Worm (Caenorhabditis elegans) whole organism, L1 larva: ENCODE results near the gene hint-3.

Source experiments
- C34B4.2 ChIP-seq: sonication (generic microtip); optimal IDR thresholded peaks from 2 replicates; lab custom pipeline; 2017; ENCODE audit warnings: mild to moderate bottlenecking, missing genetic modification characterization, missing compliant biosample characterization
- F16B12.6 ChIP-seq: fragments of 150-350 bp; optimal IDR thresholded peaks from 2 replicates; lab custom pipeline; 2014; ENCODE audit warnings: missing biosample characterization, missing genetic modification characterization
- alr-1 ChIP-seq: fragments of 200-800 bp; sonication (Bioruptor generic); optimal IDR thresholded peaks from 2 replicates; lab custom pipeline; 2018; ENCODE audit warnings: borderline replicate concordance, mild to moderate bottlenecking, missing genetic modification characterization, missing compliant biosample characterization
- aly-2 ChIP-seq: fragments of 150-350 bp; optimal IDR thresholded peaks from 2 replicates; lab custom pipeline; 2014; ENCODE audit warnings: missing biosample characterization, missing genetic modification characterization
- blmp-1 ChIP-seq: fragments of 150-350 bp; optimal IDR thresholded peaks from 2 replicates; lab custom pipeline; 2014; ENCODE audit warnings: missing biosample characterization, missing genetic modification characterization
- ceh-88 ChIP-seq: fragments of 200-800 bp; sonication (Bioruptor generic); IDR thresholded peaks from 2 replicates; pipeline ENCODE4 v1.3.6; 2022; ENCODE audit warnings: missing genetic modification characterization, missing compliant biosample characterization
- ces-1 ChIP-seq: fragments of 150-350 bp; optimal IDR thresholded peaks from 2 replicates; lab custom pipeline; 2014; ENCODE audit warnings: missing biosample characterization, missing genetic modification reagents, missing genetic modification characterization
- dpl-1 ChIP-seq, 3 experiments: fragments of 150-350 bp in 2 of 3; sonication (generic microtip) in 1 of 3; optimal IDR thresholded peaks; 2 replicates each; lab custom pipeline; 2014 to 2017; ENCODE audit warnings: missing biosample characterization in 3 of 3, missing genetic modification characterization in 3 of 3, missing genetic modification reagents in 3 of 3
- efl-1 ChIP-seq, 4 experiments: fragments of 150-350 bp; optimal IDR thresholded peaks in 3 of 4; peaks in 1 of 4; 1 replicate in 1 of 4; 2 replicates in 3 of 4; lab custom pipeline; 2014; ENCODE audit warnings: missing biosample characterization in 2 of 4, missing genetic modification characterization in 2 of 4, missing genetic modification reagents in 2 of 4
- egl-27 ChIP-seq, 2 experiments: fragments of 150-350 bp in 1 of 2; sonication (generic microtip); optimal IDR thresholded peaks; 3 replicates each; lab custom pipeline; 2017 to 2018; ENCODE audit warnings: missing biosample characterization in 2 of 2, missing genetic modification characterization in 2 of 2, missing genetic modification reagents in 2 of 2
- elt-2 ChIP-seq: sonication (generic microtip); optimal IDR thresholded peaks from 2 replicates; lab custom pipeline; 2016; ENCODE audit warnings: missing genetic modification characterization, mild to moderate bottlenecking, inconsistent platforms, missing compliant biosample characterization, missing genetic modification reagents
- ets-5 ChIP-seq: fragments of 200-800 bp; sonication (Bioruptor generic); IDR thresholded peaks from 2 replicates; pipeline ENCODE4 v1.3.6; 2022; ENCODE audit warnings: missing genetic modification characterization, missing compliant biosample characterization
- fkh-10 ChIP-seq: sonication (generic microtip); optimal IDR thresholded peaks from 2 replicates; lab custom pipeline; 2017; ENCODE audit warnings: missing biosample characterization, missing genetic modification reagents, missing genetic modification characterization
- fkh-8 ChIP-seq: sonication (generic microtip); optimal IDR thresholded peaks from 2 replicates; lab custom pipeline; 2016; ENCODE audit warnings: mild to moderate bottlenecking, missing genetic modification characterization, missing compliant biosample characterization
- hpl-2 ChIP-seq: fragments of 150-350 bp; optimal IDR thresholded peaks from 2 replicates; lab custom pipeline; 2014; ENCODE audit warnings: missing biosample characterization, missing genetic modification reagents, missing genetic modification characterization
- irx-1 ChIP-seq: sonication (generic microtip); optimal IDR thresholded peaks from 2 replicates; lab custom pipeline; 2016; ENCODE audit warnings: missing genetic modification characterization, missing compliant biosample characterization
- isw-1 ChIP-seq: fragments of 200-800 bp; sonication (Bioruptor generic); IDR thresholded peaks from 2 replicates; pipeline ENCODE4 v1.3.6; 2022; ENCODE audit warnings: missing genetic modification characterization, missing compliant biosample characterization
- lin-13 ChIP-seq: fragments of 150-350 bp; optimal IDR thresholded peaks from 2 replicates; lab custom pipeline; 2014; ENCODE audit warnings: missing biosample characterization, missing genetic modification reagents, missing genetic modification characterization
- lin-14 ChIP-seq: fragments of 200-800 bp; sonication (Bioruptor generic); optimal IDR thresholded peaks from 2 replicates; lab custom pipeline; 2018; ENCODE audit warnings: mild to moderate bottlenecking, missing genetic modification characterization, moderate library complexity, missing compliant biosample characterization
- lin-35 ChIP-seq, 2 experiments: fragments of 150-350 bp; optimal IDR thresholded peaks; 2 replicates each; lab custom pipeline; 2014; ENCODE audit warnings: missing biosample characterization in 2 of 2, missing genetic modification characterization in 2 of 2, missing genetic modification reagents in 2 of 2
- lir-3 ChIP-seq: sonication (generic microtip); optimal IDR thresholded peaks from 2 replicates; lab custom pipeline; 2016; ENCODE audit warnings: mild to moderate bottlenecking, missing genetic modification characterization, moderate library complexity, missing compliant biosample characterization; ENCODE audit not compliant: poor library complexity
- mdl-1 ChIP-seq, 2 experiments: fragments of 150-350 bp; optimal IDR thresholded peaks; 2 replicates each; lab custom pipeline; 2014 to 2017; ENCODE audit warnings: missing biosample characterization in 2 of 2, missing genetic modification characterization in 2 of 2, inconsistent platforms in 1 of 2
- mef-2 ChIP-seq: fragments of 150-350 bp; optimal IDR thresholded peaks from 2 replicates; lab custom pipeline; 2014; ENCODE audit warnings: missing biosample characterization, missing genetic modification characterization
- mep-1 ChIP-seq: fragments of 150-350 bp; optimal IDR thresholded peaks from 2 replicates; lab custom pipeline; 2014; ENCODE audit warnings: missing biosample characterization, missing genetic modification characterization
- nhr-11 ChIP-seq: fragments of 150-350 bp; optimal IDR thresholded peaks from 2 replicates; lab custom pipeline; 2014; ENCODE audit warnings: missing biosample characterization, missing genetic modification characterization
- nhr-19 ChIP-seq: fragments of 200-800 bp; sonication (Bioruptor generic); conservative IDR thresholded peaks from 2 replicates; pipeline ENCODE4 v1.3.6; 2022; ENCODE audit warnings: missing genetic modification characterization, missing compliant biosample characterization
- nhr-20 ChIP-seq: sonication (generic microtip); optimal IDR thresholded peaks from 2 replicates; lab custom pipeline; 2016; ENCODE audit warnings: mild to moderate bottlenecking, missing genetic modification characterization, missing compliant biosample characterization
- nhr-237 ChIP-seq: fragments of 150-350 bp; optimal IDR thresholded peaks from 2 replicates; lab custom pipeline; 2014; ENCODE audit warnings: missing biosample characterization, missing genetic modification characterization
- nhr-47 ChIP-seq: sonication (generic microtip); optimal IDR thresholded peaks from 2 replicates; lab custom pipeline; 2016; ENCODE audit warnings: mild to moderate bottlenecking, missing genetic modification characterization, moderate library complexity, missing compliant biosample characterization
- nhr-71 ChIP-seq: sonication (generic microtip); optimal IDR thresholded peaks from 2 replicates; lab custom pipeline; 2016; ENCODE audit warnings: mild to moderate bottlenecking, missing genetic modification characterization, moderate library complexity, missing compliant biosample characterization
- nhr-76 ChIP-seq: sonication (generic microtip); optimal IDR thresholded peaks from 2 replicates; lab custom pipeline; 2017; ENCODE audit warnings: missing biosample characterization, missing genetic modification characterization
- nhr-85 ChIP-seq: sonication (generic microtip); peaks from one replicate; lab custom pipeline; 2016; ENCODE audit warnings: missing genetic modification characterization, inconsistent platforms, missing compliant biosample characterization
- nhr-90 ChIP-seq: sonication (generic microtip); optimal IDR thresholded peaks from 2 replicates; lab custom pipeline; 2016; ENCODE audit warnings: mild to moderate bottlenecking, missing genetic modification characterization, missing compliant biosample characterization; ENCODE audit not compliant: poor library complexity
- pax-3 ChIP-seq: fragments of 200-800 bp; sonication (Bioruptor generic); optimal IDR thresholded peaks from 2 replicates; lab custom pipeline; 2018; ENCODE audit warnings: mild to moderate bottlenecking, missing genetic modification characterization, moderate library complexity, missing compliant biosample characterization
- rnt-1 ChIP-seq: sonication (generic microtip); optimal IDR thresholded peaks from 2 replicates; lab custom pipeline; 2016; ENCODE audit warnings: mild to moderate bottlenecking, missing genetic modification characterization, moderate library complexity, missing compliant biosample characterization
- snu-23 ChIP-seq: sonication (generic microtip); optimal IDR thresholded peaks from 2 replicates; lab custom pipeline; 2016; ENCODE audit warnings: missing genetic modification characterization, missing compliant biosample characterization
- tbx-2 ChIP-seq: sonication (generic microtip); optimal IDR thresholded peaks from 2 replicates; lab custom pipeline; 2016; ENCODE audit warnings: missing genetic modification characterization, missing compliant biosample characterization
- unc-30 ChIP-seq: sonication (generic microtip); optimal IDR thresholded peaks from 2 replicates; lab custom pipeline; 2017; ENCODE audit warnings: missing biosample characterization, missing genetic modification characterization
- unc-98 ChIP-seq: fragments of 200-800 bp; sonication (Bioruptor generic); IDR thresholded peaks from 2 replicates; pipeline ENCODE4 v1.3.6; 2022; ENCODE audit warnings: missing genetic modification characterization, missing compliant biosample characterization
- vab-15 ChIP-seq: sonication (generic microtip); optimal IDR thresholded peaks from 2 replicates; lab custom pipeline; 2017; ENCODE audit warnings: missing genotype, mild to moderate bottlenecking, missing genetic modification characterization, missing compliant biosample characterization
- zag-1 ChIP-seq: fragments of 150-350 bp; optimal IDR thresholded peaks from 2 replicates; lab custom pipeline; 2014; ENCODE audit warnings: missing biosample characterization, missing genetic modification characterization

hint-3 gene

DNA sequence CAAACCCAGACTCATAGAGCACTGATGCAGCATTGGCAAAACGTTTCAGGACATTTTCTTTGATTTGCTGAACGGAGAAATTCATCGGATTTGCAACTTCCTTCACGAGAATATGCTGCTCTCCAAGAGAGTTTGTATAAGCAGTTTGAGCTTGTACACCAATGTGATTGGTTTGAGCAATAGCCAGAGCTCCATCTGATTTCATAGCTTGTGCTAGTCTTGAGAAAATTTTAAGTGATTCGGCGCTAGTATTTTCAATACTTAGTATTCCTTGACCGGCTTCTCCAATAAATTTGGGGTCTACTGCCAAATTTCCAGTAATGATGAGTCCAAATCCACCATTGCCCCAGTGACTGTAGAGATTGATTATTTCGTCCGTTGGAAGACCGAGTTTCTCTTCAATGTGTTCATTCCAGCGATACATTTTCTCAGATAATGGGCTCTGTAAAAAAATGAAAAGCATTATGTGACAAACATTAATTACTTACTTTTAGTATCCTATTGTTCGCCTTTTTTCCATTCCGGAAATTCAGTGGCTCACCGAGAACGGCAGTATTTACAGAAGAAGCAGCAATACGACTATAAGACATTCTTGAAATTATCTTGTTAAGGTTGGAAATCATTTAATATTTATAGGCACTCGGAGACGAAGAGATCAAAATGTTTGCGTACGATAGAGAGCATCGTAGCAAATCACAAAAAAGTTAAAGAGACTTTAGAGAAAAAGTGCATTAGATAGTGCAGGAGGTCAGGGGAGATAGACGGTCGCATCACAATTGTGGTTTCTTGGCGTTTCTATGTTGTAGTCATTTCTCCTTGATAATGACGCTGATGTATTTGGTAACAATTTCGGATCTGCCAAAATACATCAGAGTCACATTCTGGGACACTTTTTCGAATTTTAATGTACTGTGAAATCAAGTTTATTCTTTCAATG is 49.3 kb downstream of the hint-3 start, which contains the start of gene ZK742.3:
Gene ZK742.3, minus strand, starts transcription at position 593 of the 937 bp plus-strand sequence.
- TF ChIP-seq zag-1 (no peak), lir-3 (tag; lab: Kevin White, UChicago) (no peak), lin-14 (GFP tag; lab: Kevin White, UChicago) (peak; percentile 28), ceh-88 (no peak), rnt-1 (tag; lab: Kevin White, UChicago) (no peak), snu-23 (GFP tag; lab: Kevin White, UChicago) (peak; percentile 19), fkh-10 (GFP tag; lab: Kevin White, UChicago) (no peak), nhr-11 (tag; lab: Kevin White, UChicago) (no peak), nhr-19 (GFP tag; lab: Robert Waterston, UW) (no peak), elt-2 (tag; lab: Kevin White, UChicago) (no peak), nhr-90 (tag; lab: Kevin White, UChicago) (peak; percentile 15), egl-27 (tag; optimal IDR thresholded peaks at IDR 0.05; lab: Kevin White, UChicago) (no peak), hpl-2 (GFP tag; lab: Kevin White, UChicago) (no peak), nhr-20 (peak; percentile 22), pax-3 (tag; lab: Kevin White, UChicago) (no peak), mef-2 (tag; lab: Kevin White, UChicago) (no peak), nhr-85 (no peak), vab-15 (no peak), blmp-1 (tag; lab: Kevin White, UChicago) (no peak), efl-1 (optimal IDR thresholded peaks at IDR 0.05; lab: Kevin White, UChicago) (no peak), efl-1 (GFP tag; optimal IDR thresholded peaks at IDR 0.05 in 1 of 2; lab: Kevin White, UChicago) (peak in 1 of 2 experiments; percentile 78), ets-5 (GFP tag; lab: Robert Waterston, UW) (no peak), nhr-76 (tag; lab: Kevin White, UChicago) (no peak), F16B12.6 (tag; lab: Kevin White, UChicago) (no peak), alr-1 (tag; lab: Kevin White, UChicago) (no peak), aly-2 (tag; lab: Kevin White, UChicago) (no peak), tbx-2 (tag; lab: Kevin White, UChicago) (no peak), lin-35 (GFP tag; optimal IDR thresholded peaks at IDR 0.05; lab: Kevin White, UChicago) (peak in 1 of 2 experiments; percentile 36), isw-1 (GFP tag; lab: Robert Waterston, UW) (no peak), fkh-8 (tag; lab: Kevin White, UChicago) (no peak), ces-1 (no peak), mep-1 (tag; lab: Kevin White, UChicago) (no peak), mdl-1 (tag; optimal IDR thresholded peaks at IDR 0.05; lab: Kevin White, UChicago) (no peak), nhr-237 (tag; lab: Kevin White, UChicago) (no peak), lin-13 (GFP tag; lab: Kevin White, UChicago) (no peak), nhr-47 (tag; lab: Kevin White, UChicago) (no peak), unc-30 (tag; lab: Kevin White, UChicago) (no peak), unc-98 (GFP tag; lab: Robert Waterston, UW) (no peak), nhr-71 (tag; lab: Kevin White, UChicago) (peak; percentile 7), irx-1 (tag; lab: Kevin White, UChicago) (no peak), C34B4.2 (tag; lab: Kevin White, UChicago) (no peak), dpl-1 (GFP tag; optimal IDR thresholded peaks at IDR 0.05; lab: Kevin White, UChicago) (no peak)
